Fruit fly (Drosophila melanogaster): ENCODE measurements around the gene CG34008.

- no peak for TF ChIP-seq ovo (GFP tag; optimal IDR thresholded peaks at IDR 0.05)
- TF ChIP-seq CG11617 (GFP tag; optimal IDR thresholded peaks at IDR 0.05) = no peak
- no peak for TF ChIP-seq Clk (GFP tag; optimal IDR thresholded peaks at IDR 0.05)
- TF ChIP-seq CG5204 (GFP tag; optimal IDR thresholded peaks at IDR 0.05) = no peak
- no peak for TF ChIP-seq CG14711 (tag; optimal IDR thresholded peaks at IDR 0.05)
- no peak for TF ChIP-seq CG7045 (GFP tag; optimal IDR thresholded peaks at IDR 0.05)
- no peak for TF ChIP-seq CG7101 (tag; optimal IDR thresholded peaks at IDR 0.05)
- TF ChIP-seq CG12768 (GFP tag; optimal IDR thresholded peaks at IDR 0.05) = no peak
- no peak for TF ChIP-seq CG33017 (tag; optimal IDR thresholded peaks at IDR 0.05)
- no peak for TF ChIP-seq Hr96 (GFP tag; optimal IDR thresholded peaks at IDR 0.05)
- no peak for TF ChIP-seq bab1 (GFP tag; optimal IDR thresholded peaks at IDR 0.05)
- TF ChIP-seq toe (GFP tag; optimal IDR thresholded peaks at IDR 0.05) = no peak
Measured at dm6 chr3R:20576789-20577188, 4.5 kb downstream of the CG34008 start, which contains the start of the genes TFAM and CG5412.

Data from whole organism, adult.